Worm (Caenorhabditis elegans): ENCODE measurements around the gene ubc-15.

The ubc-15 gene

ce11 chrII:2920817-2921458 lies 7.5 kb upstream of the ubc-15 start (continued):
- TF ChIP-seq unc-39 (tag; optimal IDR thresholded peaks at IDR 0.05) = no peak
- TF ChIP-seq T20F7.1 (GFP tag; optimal IDR thresholded peaks at IDR 0.05) = no peak
- peak; percentile 37 for TF ChIP-seq Y5F2A.4 (GFP tag; optimal IDR thresholded peaks at IDR 0.05)
- TF ChIP-seq dmd-9 (GFP tag; IDR thresholded peaks at IDR 0.05) = no peak
- no peak for TF ChIP-seq Y75B8A.6 (GFP tag; IDR thresholded peaks at IDR 0.05)
- TF ChIP-seq jun-1 (tag; optimal IDR thresholded peaks at IDR 0.05) = no peak
- TF ChIP-seq skn-1 (tag; optimal IDR thresholded peaks at IDR 0.05) = no peak
- peak; percentile 60 for TF ChIP-seq nhr-48 (tag; optimal IDR thresholded peaks at IDR 0.05)
- TF ChIP-seq snpc-4 (tag; optimal IDR thresholded peaks at IDR 0.05) = no peak
- no peak for TF ChIP-seq ceh-82 (tag; optimal IDR thresholded peaks at IDR 0.05)
- TF ChIP-seq ZK546.5 (tag; optimal IDR thresholded peaks at IDR 0.05) = no peak
- TF ChIP-seq hlh-11 (tag; optimal IDR thresholded peaks at IDR 0.05) = peak; percentile 95
- TF ChIP-seq egl-43 (GFP tag; IDR thresholded peaks at IDR 0.05) = peak; percentile 56; the same call in 1 of the 2 replicates
- TF ChIP-seq pha-4 (GFP tag; IDR thresholded peaks at IDR 0.05) = peak; percentile 64; the same call in 1 of the 2 replicates
- TF ChIP-seq pha-4 (tag; optimal IDR thresholded peaks at IDR 0.05) = no peak
- TF ChIP-seq spr-3 (GFP tag; optimal IDR thresholded peaks at IDR 0.05) = no peak
- no peak for TF ChIP-seq ceh-44 (GFP tag; IDR thresholded peaks at IDR 0.05)
- TF ChIP-seq mep-1 (tag; optimal IDR thresholded peaks at IDR 0.05) = peak; percentile 49
- TF ChIP-seq attf-4 (tag; optimal IDR thresholded peaks at IDR 0.05) = no peak
- TF ChIP-seq lin-1 (GFP tag; IDR thresholded peaks at IDR 0.05) = peak; percentile 50; the same call in 1 of the 2 replicates
- peak; percentile 54 for TF ChIP-seq mxl-3 (GFP tag; optimal IDR thresholded peaks at IDR 0.05)
- peak; percentile 67; the same call in 1 of the 2 replicates for TF ChIP-seq arid-1 (GFP tag; conservative IDR thresholded peaks at IDR 0.05)
- peak; percentile 97 for TF ChIP-seq hlh-30 (tag; optimal IDR thresholded peaks at IDR 0.05; ENCODE audit: insufficient read depth)

ce11 chrII:2920234-2920633 lies 6.8 kb upstream of the ubc-15 start:
- no peak for TF ChIP-seq snpc-4 (tag; optimal IDR thresholded peaks at IDR 0.05)
- peak; percentile 94 for TF ChIP-seq set-16 (GFP tag; IDR thresholded peaks at IDR 0.05)
- TF ChIP-seq aha-1 (tag) = peak; percentile 7

- no peak for TF ChIP-seq T26A8.4 (GFP tag; IDR thresholded peaks at IDR 0.05)
- TF ChIP-seq mxl-3 (GFP tag; optimal IDR thresholded peaks at IDR 0.05) = no peak
- TF ChIP-seq dpl-1 (GFP tag; optimal IDR thresholded peaks at IDR 0.05) = peak; percentile 65
- TF ChIP-seq dmd-8 (GFP tag; IDR thresholded peaks at IDR 0.05) = no peak
- peak; percentile 78 for TF ChIP-seq mes-2 (tag; optimal IDR thresholded peaks at IDR 0.05; ENCODE audit: poor library complexity, severe bottlenecking)
- no peak for TF ChIP-seq lin-29 (GFP tag; IDR thresholded peaks at IDR 0.05)
- TF ChIP-seq aha-1 (tag) = peak; percentile 62
- peak; percentile 55 for TF ChIP-seq unc-130 (GFP tag; optimal IDR thresholded peaks at IDR 0.05)
- TF ChIP-seq ceh-82 (tag; optimal IDR thresholded peaks at IDR 0.05) = no peak
- no peak for TF ChIP-seq ceh-28 (tag; optimal IDR thresholded peaks at IDR 0.05)
- TF ChIP-seq F49E8.2 (tag; optimal IDR thresholded peaks at IDR 0.05; ENCODE audit: borderline replicate concordance) = peak; percentile 85
- TF ChIP-seq Y105C5A.15 (GFP tag; IDR thresholded peaks at IDR 0.05) = no peak
- no peak for TF ChIP-seq zag-1 (tag; optimal IDR thresholded peaks at IDR 0.05)
- peak in 1 of 2 experiments; percentile 26 for TF ChIP-seq hif-1 (tag; optimal IDR thresholded peaks at IDR 0.05)
- TF ChIP-seq lin-38 (GFP tag; IDR thresholded peaks at IDR 0.05) = peak; percentile 10; the same call in 1 of the 2 replicates
- peak in 1 of 2 experiments; percentile 18 for TF ChIP-seq unc-62 (GFP tag; optimal IDR thresholded peaks at IDR 0.05 in 1 of 2)
- TF ChIP-seq unc-62 (tag; optimal IDR thresholded peaks at IDR 0.05) = no peak
- no peak for TF ChIP-seq lin-39 (tag; optimal IDR thresholded peaks at IDR 0.05)
- no peak for TF ChIP-seq php-3 (GFP tag; IDR thresholded peaks at IDR 0.05)
- no peak for TF ChIP-seq nhr-11 (tag; optimal IDR thresholded peaks at IDR 0.05)
- no peak for TF ChIP-seq madf-9 (GFP tag; conservative IDR thresholded peaks at IDR 0.05)
Measured at ce11 chrII:2919074-2919857, 5.9 kb upstream of the ubc-15 start, which contains the start of the genes ncap-1 and Y110A2AR.1. Gene ncap-1 (minus strand): TSS chrII:2919314. Gene Y110A2AR.1 (plus strand): TSS chrII:2919710.
